Worm (Caenorhabditis elegans): ENCODE data around the gene pycr-1.

Gene pycr-1

ce11 chrX:12172482-12173134 lies 26.0 kb downstream of the pycr-1 start (continued):
- TF ChIP-seq lin-13 (GFP tag; optimal IDR thresholded peaks at IDR 0.05): no peak
- TF ChIP-seq sma-9 (GFP tag; optimal IDR thresholded peaks at IDR 0.05): peak; percentile 84
- no peak for TF ChIP-seq sma-9 (tag; optimal IDR thresholded peaks at IDR 0.05)
- TF ChIP-seq R02D3.7 (tag; optimal IDR thresholded peaks at IDR 0.05): no peak
- no peak for TF ChIP-seq nhr-21 (tag; optimal IDR thresholded peaks at IDR 0.05)
- no peak for TF ChIP-seq nhr-12 (tag; optimal IDR thresholded peaks at IDR 0.05)
- no peak for TF ChIP-seq gmeb-1 (tag; optimal IDR thresholded peaks at IDR 0.05)
- TF ChIP-seq nhr-129 (tag; optimal IDR thresholded peaks at IDR 0.05): peak; percentile 54
- no peak for TF ChIP-seq ZK546.5 (tag; optimal IDR thresholded peaks at IDR 0.05)
- peak; percentile 28 for TF ChIP-seq fos-1 (tag; optimal IDR thresholded peaks at IDR 0.05)
- TF ChIP-seq mbf-1 (tag; optimal IDR thresholded peaks at IDR 0.05): no peak

- TF ChIP-seq mbf-1 (tag; optimal IDR thresholded peaks at IDR 0.05) (no peak), C34F6.9 (tag; optimal IDR thresholded peaks at IDR 0.05) (no peak), ceh-82 (tag; optimal IDR thresholded peaks at IDR 0.05) (no peak), sma-9 (GFP tag; optimal IDR thresholded peaks at IDR 0.05) (peak; percentile 40), sma-9 (tag; optimal IDR thresholded peaks at IDR 0.05) (no peak), unc-55 (GFP tag; optimal IDR thresholded peaks at IDR 0.05) (no peak), nhr-129 (tag; optimal IDR thresholded peaks at IDR 0.05) (no peak), mdl-1 (tag; optimal IDR thresholded peaks at IDR 0.05) (no peak), fos-1 (tag; optimal IDR thresholded peaks at IDR 0.05) (peak; percentile 32)
Measured at ce11 chrX:12173989-12174388, 27.4 kb downstream of the pycr-1 start.

- TF ChIP-seq ZK546.5 (tag; optimal IDR thresholded peaks at IDR 0.05) (no peak), sma-9 (GFP tag; optimal IDR thresholded peaks at IDR 0.05) (peak; percentile 63), sma-9 (tag; optimal IDR thresholded peaks at IDR 0.05) (no peak), fos-1 (tag; optimal IDR thresholded peaks at IDR 0.05) (peak; percentile 4), crh-2 (tag; optimal IDR thresholded peaks at IDR 0.05) (peak; percentile 9), nhr-129 (tag; optimal IDR thresholded peaks at IDR 0.05) (no peak)
Measured at ce11 chrX:12174686-12175404, 28.2 kb downstream of the pycr-1 start.

- TF ChIP-seq sma-9 (GFP tag; optimal IDR thresholded peaks at IDR 0.05): peak; percentile 10
- TF ChIP-seq sma-9 (tag; optimal IDR thresholded peaks at IDR 0.05): no peak
- TF ChIP-seq sma-3 (GFP tag; optimal IDR thresholded peaks at IDR 0.05): peak; percentile 8
- no peak for TF ChIP-seq elt-3 (tag; optimal IDR thresholded peaks at IDR 0.05)
- TF ChIP-seq R02D3.7 (tag; optimal IDR thresholded peaks at IDR 0.05): no peak
- peak; percentile 62 for TF ChIP-seq F13H6.1 (tag; optimal IDR thresholded peaks at IDR 0.05)
Measured at ce11 chrX:12175667-12176278, 29.1 kb downstream of the pycr-1 start.

ce11 chrX:12176394-12176793 lies 29.8 kb downstream of the pycr-1 start:
- TF ChIP-seq nhr-129 (tag; optimal IDR thresholded peaks at IDR 0.05): peak; percentile 55
- no peak for TF ChIP-seq mab-5 (tag; optimal IDR thresholded peaks at IDR 0.05)
- TF ChIP-seq C34F6.9 (tag; optimal IDR thresholded peaks at IDR 0.05): no peak
- TF ChIP-seq egl-27 (tag; optimal IDR thresholded peaks at IDR 0.05): peak; percentile 24
- TF ChIP-seq sma-9 (GFP tag; optimal IDR thresholded peaks at IDR 0.05): peak; percentile 69
- TF ChIP-seq sma-9 (tag; optimal IDR thresholded peaks at IDR 0.05): no peak
- TF ChIP-seq gmeb-1 (tag; optimal IDR thresholded peaks at IDR 0.05): no peak
- no peak for TF ChIP-seq ceh-82 (tag; optimal IDR thresholded peaks at IDR 0.05)
- no peak for TF ChIP-seq R02D3.7 (tag; optimal IDR thresholded peaks at IDR 0.05)
- TF ChIP-seq fos-1 (tag; optimal IDR thresholded peaks at IDR 0.05): peak; percentile 42
- no peak for TF ChIP-seq sem-4 (tag; optimal IDR thresholded peaks at IDR 0.05)
- no peak for TF ChIP-seq unc-62 (GFP tag; optimal IDR thresholded peaks at IDR 0.05)
- no peak for TF ChIP-seq aly-2 (tag; optimal IDR thresholded peaks at IDR 0.05)
- no peak for TF ChIP-seq alr-1 (tag; optimal IDR thresholded peaks at IDR 0.05)
- no peak for TF ChIP-seq elt-3 (tag; optimal IDR thresholded peaks at IDR 0.05)
- TF ChIP-seq nhr-6 (tag; optimal IDR thresholded peaks at IDR 0.05): no peak
- no peak for TF ChIP-seq mdl-1 (tag; optimal IDR thresholded peaks at IDR 0.05)
- no peak for TF ChIP-seq ztf-11 (tag; optimal IDR thresholded peaks at IDR 0.05)
- peak; percentile 29 for TF ChIP-seq F13H6.1 (tag; optimal IDR thresholded peaks at IDR 0.05)
- TF ChIP-seq zag-1 (tag; optimal IDR thresholded peaks at IDR 0.05): no peak
- no peak for TF ChIP-seq ama-1 (optimal IDR thresholded peaks at IDR 0.05)
- no peak for TF ChIP-seq skn-1 (tag; optimal IDR thresholded peaks at IDR 0.05)
- no peak for TF ChIP-seq nhr-11 (tag; optimal IDR thresholded peaks at IDR 0.05)
- TF ChIP-seq lsy-2 (tag; optimal IDR thresholded peaks at IDR 0.05): peak in 1 of 2 experiments; percentile 33
- TF ChIP-seq lin-13 (GFP tag; optimal IDR thresholded peaks at IDR 0.05): no peak
- TF ChIP-seq lin-11 (tag; optimal IDR thresholded peaks at IDR 0.05): no peak
- TF ChIP-seq Y55F3AM.14 (GFP tag; optimal IDR thresholded peaks at IDR 0.05): no peak
- TF ChIP-seq nhr-237 (tag; optimal IDR thresholded peaks at IDR 0.05): no peak
- TF ChIP-seq crh-2 (tag; optimal IDR thresholded peaks at IDR 0.05): no peak
- TF ChIP-seq nhr-21 (tag; optimal IDR thresholded peaks at IDR 0.05): peak; percentile 78
- TF ChIP-seq ceh-16 (tag; optimal IDR thresholded peaks at IDR 0.05): peak; percentile 38
- TF ChIP-seq sma-3 (GFP tag; optimal IDR thresholded peaks at IDR 0.05): peak; percentile 51
- no peak for TF ChIP-seq snpc-4 (tag; optimal IDR thresholded peaks at IDR 0.05)
- peak; percentile 92 for TF ChIP-seq blmp-1 (tag; optimal IDR thresholded peaks at IDR 0.05; ENCODE audit: insufficient read depth)
- no peak for TF ChIP-seq mbf-1 (tag; optimal IDR thresholded peaks at IDR 0.05)
- TF ChIP-seq nhr-10 (tag; optimal IDR thresholded peaks at IDR 0.05): no peak
